Worm (Caenorhabditis elegans) whole organism, L3 larva: ENCODE measurements around the gene srlf-21.

Source experiments
- R02D3.7 ChIP-seq: fragments of 150-350 bp; optimal IDR thresholded peaks from 2 replicates; lab custom pipeline; 2014; ENCODE audit warnings: missing biosample characterization, missing genetic modification characterization
- ceh-82 ChIP-seq: fragments of 150-350 bp; optimal IDR thresholded peaks from 2 replicates; lab custom pipeline; 2014; ENCODE audit warnings: missing biosample characterization, missing genetic modification characterization
- elt-3 ChIP-seq, 3 experiments: fragments of 150-350 bp in 1 of 3; sonication (generic microtip) in 2 of 3; optimal IDR thresholded peaks; 2 replicates in 2 of 3; 4 replicates in 1 of 3; lab custom pipeline; 2014 to 2017; ENCODE audit warnings: missing biosample characterization in 3 of 3, missing genetic modification characterization in 3 of 3
- nhr-77 ChIP-seq: fragments of 150-350 bp; optimal IDR thresholded peaks from 2 replicates; lab custom pipeline; 2014; ENCODE audit warnings: missing biosample characterization, missing genetic modification characterization
- zag-1 ChIP-seq: fragments of 150-350 bp; optimal IDR thresholded peaks from 2 replicates; lab custom pipeline; 2014; ENCODE audit warnings: missing biosample characterization, missing genetic modification characterization

- TF ChIP-seq nhr-77 (tag; lab: Kevin White, UChicago) (no peak), ceh-82 (tag; lab: Kevin White, UChicago) (no peak), R02D3.7 (tag; lab: Kevin White, UChicago) (no peak), zag-1 (tag; lab: Kevin White, UChicago) (no peak), elt-3 (tag; optimal IDR thresholded peaks at IDR 0.05; lab: Kevin White, UChicago) (no peak)
Measured at ce11 chrV:903460-903859, 13.1 kb upstream of the srlf-21 start, which contains the start of gene fmo-5.
